Fruit fly (Drosophila melanogaster): ENCODE results near the gene Rpp21.

The Rpp21 gene

dm6 chrX:1030478-1030877, at the start of gene Rpp21, which contains the start of gene Cdc45:
Gene Rpp21 (plus strand): TSS chrX:1030758.
Gene Cdc45 (minus strand): TSS chrX:1030556.
- peak; percentile 13 for TF ChIP-seq CG17801 (GFP tag; optimal IDR thresholded peaks at IDR 0.05; ENCODE audit: partially characterized antibody)

- no peak for TF ChIP-seq CG17801 (GFP tag; optimal IDR thresholded peaks at IDR 0.05; ENCODE audit: partially characterized antibody)
Measured at dm6 chrX:985911-986310, 44.6 kb upstream of the Rpp21 start.

DNA sequence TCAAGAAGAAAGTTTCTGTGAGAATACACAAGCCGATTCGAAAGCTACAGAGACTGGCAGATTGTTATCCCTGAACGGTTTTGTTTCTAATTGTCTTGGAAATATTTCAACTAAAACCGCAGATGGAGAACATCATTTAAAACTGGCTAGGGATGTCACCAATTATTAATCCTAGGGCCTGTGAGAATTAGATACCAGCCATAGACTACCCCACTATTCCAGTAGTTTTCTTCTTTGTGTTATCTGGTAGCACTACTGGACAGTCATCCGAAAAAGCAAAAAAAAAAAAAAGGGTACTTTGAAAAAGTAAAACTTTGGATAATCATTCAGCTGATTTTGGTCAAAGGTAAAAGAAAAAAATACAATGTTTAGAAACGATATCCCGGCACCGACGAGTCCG, 40.3 kb upstream of the Rpp21 start, which contains the start of gene CG18823:
TSS of gene CG18823 (plus strand) at position 301 of the 400 bp plus-strand sequence.
- TF ChIP-seq CG17801 (GFP tag; optimal IDR thresholded peaks at IDR 0.05; ENCODE audit: partially characterized antibody): no peak

dm6 chrX:998884-999283, 31.7 kb upstream of the Rpp21 start:
- TF ChIP-seq CG17801 (GFP tag; optimal IDR thresholded peaks at IDR 0.05; ENCODE audit: partially characterized antibody): no peak

- no peak for TF ChIP-seq CG17801 (GFP tag; optimal IDR thresholded peaks at IDR 0.05; ENCODE audit: partially characterized antibody)
Measured at dm6 chrX:1006182-1006581, 24.4 kb upstream of the Rpp21 start.

DNA sequence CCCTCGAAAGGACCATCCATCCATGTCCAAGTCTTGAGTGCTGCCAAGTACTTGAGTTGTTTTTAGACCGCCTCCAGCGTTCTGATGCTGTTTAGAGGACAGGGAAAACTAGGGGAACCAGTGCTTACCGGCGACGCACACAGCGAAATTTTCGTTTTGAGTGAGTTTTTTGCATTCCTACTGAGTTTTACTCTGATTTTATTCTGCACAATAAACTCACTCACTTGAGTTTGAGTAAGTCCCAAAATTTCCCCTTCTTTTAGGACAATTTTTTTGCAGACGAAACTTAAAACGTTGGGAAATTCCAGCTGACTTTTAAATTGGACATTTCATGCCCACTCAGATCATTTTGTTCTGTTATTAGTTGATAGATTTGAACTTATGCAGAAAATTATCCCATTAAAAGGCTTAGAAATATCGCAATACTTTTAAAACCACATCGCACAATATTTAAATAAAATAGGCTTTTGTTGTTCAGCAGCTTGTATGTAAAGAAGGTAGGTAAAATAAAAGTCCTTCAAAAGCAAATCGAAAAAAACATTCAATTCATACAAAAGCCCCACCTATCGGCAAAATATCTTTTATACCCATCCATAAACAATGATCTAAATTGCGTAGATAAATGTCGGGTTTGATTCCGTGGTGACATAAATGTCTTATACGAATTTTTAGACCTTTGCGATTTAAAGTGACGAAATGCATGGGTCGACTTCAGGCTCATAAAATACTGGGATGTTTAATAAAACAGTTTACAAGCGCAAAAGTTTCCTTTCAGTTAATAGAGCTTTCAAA, 20.9 kb upstream of the Rpp21 start:
- TF ChIP-seq CG17801 (GFP tag; optimal IDR thresholded peaks at IDR 0.05; ENCODE audit: partially characterized antibody): no peak

dm6 chrX:1011543-1012085, 18.9 kb upstream of the Rpp21 start, which contains the start of the genes TfIIA-S-2 and CG14631:
Gene TfIIA-S-2 (minus strand): TSS chrX:1011643.
Gene CG14631 (plus strand): TSS chrX:1012035.
- no peak for TF ChIP-seq CG17801 (GFP tag; optimal IDR thresholded peaks at IDR 0.05; ENCODE audit: partially characterized antibody)

DNA sequence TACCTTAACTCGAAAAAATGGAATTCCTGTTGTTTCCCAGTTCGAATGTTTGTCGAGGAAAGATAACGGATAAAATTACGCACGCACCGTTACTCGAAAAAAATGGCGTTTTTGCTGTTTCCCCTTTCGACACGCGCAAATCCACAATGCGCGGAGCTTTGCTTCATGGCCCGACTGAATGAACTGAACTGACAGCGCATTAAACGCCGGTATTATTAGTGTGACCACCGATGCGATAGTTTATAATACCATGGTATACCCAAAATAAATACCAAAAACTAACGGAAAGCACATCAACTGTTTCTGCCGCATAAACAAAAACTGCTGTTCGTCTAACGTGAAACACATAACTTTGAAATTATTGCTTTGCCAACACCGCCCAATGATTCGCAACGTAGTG, 4.0 kb upstream of the Rpp21 start, which contains the start of the genes CG32814, CG11638 and CG3021:
TSS of gene CG32814 (minus strand) at position 190 of the 400 bp plus-strand sequence.
TSS of gene CG11638 (minus strand) at position 193 of the 400 bp plus-strand sequence.
TSS of gene CG3021 (plus strand) at position 281 of the 400 bp plus-strand sequence.
- peak; percentile 63 for TF ChIP-seq CG17801 (GFP tag; optimal IDR thresholded peaks at IDR 0.05; ENCODE audit: partially characterized antibody)

DNA sequence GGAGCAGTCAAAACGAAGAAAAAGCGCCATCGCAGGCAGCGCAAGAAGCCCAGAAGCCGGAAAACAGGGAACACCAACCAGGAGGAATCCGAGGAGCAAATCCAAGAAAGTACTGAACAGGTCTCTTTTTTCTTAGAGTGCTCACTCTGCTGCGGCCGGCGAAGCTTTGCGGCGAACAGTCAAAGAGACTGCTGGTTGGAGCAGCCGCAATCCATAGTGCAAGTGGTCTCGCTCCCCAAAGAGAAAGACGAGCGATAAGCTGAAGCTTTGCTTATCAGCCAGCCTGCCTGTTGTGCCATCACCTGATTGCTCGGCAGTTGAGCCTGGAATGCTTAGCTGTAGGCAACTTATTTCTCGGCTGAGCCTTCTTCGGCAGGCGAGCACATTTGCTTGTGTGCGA, 638 bp downstream of the Rpp21 start, which contains the start of gene CG14630:
TSS of gene CG14630 (plus strand) at position 301 of the 400 bp plus-strand sequence.
- no peak for TF ChIP-seq CG17801 (GFP tag; optimal IDR thresholded peaks at IDR 0.05; ENCODE audit: partially characterized antibody)

DNA sequence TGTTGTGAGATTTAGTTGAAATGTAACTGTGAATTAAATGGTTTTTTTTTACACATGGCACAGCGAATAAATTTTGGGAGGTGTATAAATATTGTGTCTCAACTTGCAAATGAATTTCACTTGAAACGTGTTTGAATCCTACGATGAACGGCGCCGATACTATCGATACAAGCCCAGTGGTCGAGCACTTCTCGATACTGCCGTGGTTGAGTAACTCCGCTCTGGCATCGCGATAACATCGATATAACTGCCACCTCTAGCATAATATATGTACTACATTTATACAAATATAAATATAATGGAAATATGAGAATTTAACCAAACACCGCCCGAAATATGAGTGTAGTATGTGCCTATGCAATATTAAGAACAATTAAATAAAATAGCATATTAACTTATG, 2.5 kb downstream of the Rpp21 start:
- peak; percentile 22 for TF ChIP-seq CG17801 (GFP tag; optimal IDR thresholded peaks at IDR 0.05; ENCODE audit: partially characterized antibody)

DNA sequence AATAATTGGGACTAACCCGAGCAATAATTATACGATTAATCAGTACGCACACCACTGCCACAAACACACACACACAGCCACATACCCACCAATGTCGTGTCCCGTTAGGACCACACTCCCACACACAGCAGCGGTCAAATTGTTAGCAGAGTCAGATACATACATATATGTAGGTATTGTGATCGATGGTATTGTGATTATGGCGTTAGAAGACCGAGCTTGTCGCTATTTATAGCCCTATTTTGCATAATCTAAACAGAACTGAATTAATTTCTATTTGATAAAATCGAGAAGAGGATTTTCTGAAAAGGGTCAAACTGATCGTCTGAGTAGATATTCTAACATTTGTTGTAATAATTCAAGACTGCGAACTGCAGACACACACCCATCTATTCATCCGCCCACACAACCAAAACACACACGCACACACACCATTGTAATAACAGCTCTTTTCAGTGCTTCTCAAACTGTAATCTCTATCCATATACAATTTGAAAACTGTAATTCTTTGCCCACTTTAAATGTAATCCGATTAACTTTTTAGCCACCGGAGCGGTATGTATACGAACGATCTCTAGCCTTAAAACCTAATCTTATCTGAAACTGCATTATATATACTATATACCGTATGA, 11.0 kb downstream of the Rpp21 start:
- TF ChIP-seq CG17801 (GFP tag; optimal IDR thresholded peaks at IDR 0.05; ENCODE audit: partially characterized antibody): no peak

DNA sequence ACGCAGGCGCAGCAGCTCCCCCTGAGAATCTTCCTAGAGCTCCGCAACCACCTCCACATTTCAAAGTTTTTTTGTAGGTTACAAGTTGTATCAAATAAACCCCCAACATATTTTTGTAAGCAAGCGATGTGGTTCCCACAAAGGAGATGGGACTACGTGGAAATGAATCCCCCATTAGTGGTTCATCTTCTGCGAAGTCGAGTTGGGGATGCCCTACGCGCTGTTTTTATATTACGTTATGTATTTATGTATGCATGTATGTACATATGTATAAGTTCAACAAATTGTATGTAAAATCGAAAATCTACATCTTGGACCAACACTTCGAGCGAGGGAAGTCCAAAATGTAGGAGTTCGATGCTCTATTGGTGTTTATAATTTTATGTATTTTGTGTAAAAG, 15.4 kb downstream of the Rpp21 start, which contains the start of gene CG42259:
TSS of gene CG42259 (plus strand) at position 301 of the 400 bp plus-strand sequence.
- no peak for TF ChIP-seq CG17801 (GFP tag; optimal IDR thresholded peaks at IDR 0.05; ENCODE audit: partially characterized antibody)

DNA sequence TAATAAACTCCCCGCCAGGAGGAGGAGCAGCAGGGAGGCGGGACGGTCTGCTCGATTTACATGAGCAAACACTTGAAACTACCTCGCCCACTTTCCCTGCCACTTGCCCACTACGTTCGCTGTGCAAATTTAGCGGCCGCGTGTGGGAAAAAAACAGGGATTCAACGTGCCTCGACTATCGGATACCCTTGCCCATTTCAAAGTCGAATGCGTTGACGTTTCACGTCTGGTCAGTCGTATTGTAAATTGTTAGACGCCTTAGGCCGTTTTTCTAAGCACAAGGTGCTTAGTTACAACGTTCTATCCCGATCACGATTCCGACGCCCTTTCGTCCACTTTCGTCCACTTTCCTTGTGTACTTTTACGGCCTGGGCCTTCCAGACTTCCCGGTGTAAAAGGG, 17.1 kb downstream of the Rpp21 start:
- TF ChIP-seq CG17801 (GFP tag; optimal IDR thresholded peaks at IDR 0.05; ENCODE audit: partially characterized antibody): no peak

- no peak for TF ChIP-seq CG17801 (GFP tag; optimal IDR thresholded peaks at IDR 0.05; ENCODE audit: partially characterized antibody)
Measured at dm6 chrX:1050617-1051250, 20.2 kb downstream of the Rpp21 start.

DNA sequence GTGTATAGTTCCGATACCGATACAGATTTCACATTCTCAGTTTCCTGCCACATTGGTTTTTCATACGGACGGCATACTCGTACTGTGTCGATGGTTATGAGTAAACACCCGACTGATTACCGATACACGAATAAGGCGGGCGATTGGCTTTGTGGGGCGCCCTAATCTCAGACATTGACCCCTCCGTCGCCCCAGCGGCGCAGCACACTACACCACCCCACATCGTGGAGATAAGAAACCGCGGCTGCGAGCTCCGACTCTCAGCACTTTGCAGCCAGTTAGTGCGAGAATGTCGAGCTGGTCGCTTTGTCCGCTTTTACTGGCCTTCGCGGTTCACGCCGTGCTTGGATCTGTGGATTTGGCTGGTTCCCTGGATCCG, 20.7 kb downstream of the Rpp21 start, which contains the start of gene CG14629:
TSS of gene CG14629 (plus strand) at position 275 of the 379 bp plus-strand sequence.
- no peak for TF ChIP-seq CG17801 (GFP tag; optimal IDR thresholded peaks at IDR 0.05; ENCODE audit: partially characterized antibody)
